Worm (Caenorhabditis elegans) whole organism, young adult: ENCODE data around the gene C52B11.5.

Experiments used
- B0261.1 ChIP-seq: sonication (generic microtip); optimal IDR thresholded peaks from 2 replicates; lab custom pipeline; 2016; ENCODE audit warnings: mild to moderate bottlenecking, missing genetic modification characterization, moderate library complexity, missing compliant biosample characterization
- F22D6.2 ChIP-seq: sonication (generic microtip); optimal IDR thresholded peaks from 2 replicates; lab custom pipeline; 2016; ENCODE audit warnings: mild to moderate bottlenecking, missing genetic modification characterization, missing compliant biosample characterization
- F23B12.7 ChIP-seq: sonication (generic microtip); optimal IDR thresholded peaks from 2 replicates; lab custom pipeline; 2017; ENCODE audit warnings: missing genetic modification characterization, mild to moderate bottlenecking, missing compliant biosample characterization, antibody characterized with exemption, moderate library complexity; ENCODE audit not compliant: insufficient read depth
- F37B4.10 ChIP-seq: fragments of 200-800 bp; sonication (Bioruptor generic); IDR thresholded peaks from 2 replicates; pipeline ENCODE4 v1.3.6; 2022; ENCODE audit warnings: missing genetic modification characterization, missing compliant biosample characterization
- F49E8.2 ChIP-seq: sonication (generic microtip); optimal IDR thresholded peaks from 3 replicates; lab custom pipeline; 2017; ENCODE audit warnings: missing genetic modification characterization, mild to moderate bottlenecking, missing compliant biosample characterization, antibody characterized with exemption, moderate library complexity; ENCODE audit not compliant: insufficient read depth
- F55B11.4 ChIP-seq: sonication (generic microtip); optimal IDR thresholded peaks from 2 replicates; lab custom pipeline; 2016; ENCODE audit warnings: missing compliant biosample characterization, missing genetic modification characterization, borderline replicate concordance; ENCODE audit not compliant: insufficient read depth
- K11D2.4 ChIP-seq: fragments of 200-800 bp; sonication (Bioruptor generic); IDR thresholded peaks from 2 replicates; pipeline ENCODE4 v1.3.6; 2022; ENCODE audit warnings: missing genetic modification reagents, missing genetic modification characterization, missing compliant biosample characterization
- T07F8.4 ChIP-seq: sonication (generic microtip); optimal IDR thresholded peaks from 2 replicates; lab custom pipeline; 2016; ENCODE audit warnings: mild to moderate bottlenecking, missing genetic modification characterization, moderate library complexity, missing compliant biosample characterization
- Y56A3A.18 ChIP-seq: fragments of 200-800 bp; sonication (Bioruptor generic); IDR thresholded peaks from 2 replicates; pipeline ENCODE4 v1.3.6; 2022; ENCODE audit warnings: missing genetic modification reagents, missing genetic modification characterization, missing compliant biosample characterization
- atf-7 ChIP-seq: sonication (generic microtip); optimal IDR thresholded peaks from 2 replicates; lab custom pipeline; 2017; ENCODE audit warnings: mild to moderate bottlenecking, missing genetic modification characterization, missing compliant biosample characterization
- attf-3 ChIP-seq: fragments of 200-800 bp; sonication (Bioruptor generic); conservative IDR thresholded peaks from 2 replicates; pipeline ENCODE4 v1.3.6; 2022; ENCODE audit warnings: missing genetic modification reagents, missing genetic modification characterization, missing compliant biosample characterization
- attf-6 ChIP-seq: fragments of 200-800 bp; sonication (Bioruptor generic); IDR thresholded peaks from 2 replicates; pipeline ENCODE4 v1.3.6; 2022; ENCODE audit warnings: missing genetic modification reagents, missing genetic modification characterization, missing compliant biosample characterization
- cebp-1 ChIP-seq, 2 experiments: fragments of 200-800 bp in 1 of 2; sonication (Bioruptor generic) in 1 of 2; sonication (generic microtip) in 1 of 2; IDR thresholded peaks in 1 of 2; optimal IDR thresholded peaks in 1 of 2; 2 replicates each; pipeline versions ENCODE4 v1.3.6 to Lab custom; 2017 to 2022; ENCODE audit warnings: missing compliant biosample characterization in 2 of 2, missing genetic modification characterization in 2 of 2, mild to moderate bottlenecking in 1 of 2, missing genetic modification reagents in 1 of 2, moderate library complexity in 1 of 2
- ceh-40 ChIP-seq: fragments of 200-800 bp; sonication (Bioruptor generic); IDR thresholded peaks from 2 replicates; pipeline ENCODE4 v1.3.6; 2022; ENCODE audit warnings: missing genetic modification characterization, missing compliant biosample characterization
- ceh-58 ChIP-seq: fragments of 200-800 bp; sonication (Bioruptor generic); IDR thresholded peaks from 2 replicates; pipeline ENCODE4 v1.3.6; 2022; ENCODE audit warnings: missing genetic modification characterization, missing compliant biosample characterization
- ceh-91 ChIP-seq: fragments of 200-800 bp; sonication (Bioruptor generic); IDR thresholded peaks from 2 replicates; pipeline ENCODE4 v1.3.6; 2022; ENCODE audit warnings: missing genetic modification reagents, missing genetic modification characterization, missing compliant biosample characterization
- dox-1 ChIP-seq: fragments of 200-800 bp; sonication (Bioruptor generic); IDR thresholded peaks from 2 replicates; pipeline ENCODE4 v1.3.6; 2022; ENCODE audit warnings: missing genetic modification reagents, missing genetic modification characterization, missing compliant biosample characterization
- ets-4 ChIP-seq: fragments of 200-800 bp; sonication (Bioruptor generic); optimal IDR thresholded peaks from 2 replicates; lab custom pipeline; 2018; ENCODE audit warnings: mild to moderate bottlenecking, missing genetic modification characterization, missing compliant biosample characterization
- gei-17 ChIP-seq: fragments of 200-800 bp; sonication (Bioruptor generic); optimal IDR thresholded peaks from 2 replicates; lab custom pipeline; 2018; ENCODE audit warnings: mild to moderate bottlenecking, missing genetic modification characterization, missing compliant biosample characterization
- him-1 ChIP-seq: sonication (generic microtip); optimal IDR thresholded peaks from 2 replicates; lab custom pipeline; 2016; ENCODE audit warnings: missing genotype, missing genetic modification reagents, missing genetic modification characterization, missing compliant biosample characterization
- hmg-20 ChIP-seq: fragments of 200-800 bp; sonication (Bioruptor generic); IDR thresholded peaks from 2 replicates; pipeline ENCODE4 v1.3.6; 2022; ENCODE audit warnings: missing genetic modification reagents, missing genetic modification characterization, missing compliant biosample characterization
- let-526 ChIP-seq: fragments of 200-800 bp; sonication (Bioruptor generic); IDR thresholded peaks from 2 replicates; pipeline ENCODE4 v1.3.6; 2022; ENCODE audit warnings: missing genetic modification reagents, missing genetic modification characterization, missing compliant biosample characterization
- let-607 ChIP-seq, 2 experiments: fragments of 200-800 bp in 1 of 2; sonication (Bioruptor generic) in 1 of 2; sonication (generic microtip) in 1 of 2; optimal IDR thresholded peaks; 2 replicates each; lab custom pipeline; 2016 to 2018; ENCODE audit warnings: mild to moderate bottlenecking in 2 of 2, missing compliant biosample characterization in 2 of 2, missing genetic modification characterization in 2 of 2, moderate library complexity in 2 of 2, missing genotype in 1 of 2
- lin-40 ChIP-seq: sonication (generic microtip); optimal IDR thresholded peaks from 2 replicates; lab custom pipeline; 2016; ENCODE audit warnings: missing genetic modification characterization, mild to moderate bottlenecking, missing compliant biosample characterization, missing genotype, missing genetic modification reagents
- lir-1 ChIP-seq: fragments of 200-800 bp; sonication (Bioruptor generic); conservative IDR thresholded peaks from 2 replicates; pipeline ENCODE4 v1.3.6; 2022; ENCODE audit warnings: missing genetic modification reagents, missing genetic modification characterization, missing compliant biosample characterization
- madf-3 ChIP-seq: fragments of 200-800 bp; sonication (Bioruptor generic); IDR thresholded peaks from 2 replicates; pipeline ENCODE4 v1.3.6; 2022; ENCODE audit warnings: missing genetic modification reagents, missing genetic modification characterization, missing compliant biosample characterization
- mcd-1 ChIP-seq: fragments of 200-800 bp; sonication (Bioruptor generic); IDR thresholded peaks from 2 replicates; pipeline ENCODE4 v1.3.6; 2022; ENCODE audit warnings: missing genetic modification reagents, missing genetic modification characterization, missing compliant biosample characterization
- nfyb-1 ChIP-seq: fragments of 200-800 bp; sonication (Bioruptor generic); IDR thresholded peaks from 2 replicates; pipeline ENCODE4 v1.3.6; 2022; ENCODE audit warnings: missing genetic modification reagents, missing genetic modification characterization, missing compliant biosample characterization
- nhr-27 ChIP-seq: fragments of 200-800 bp; sonication (Bioruptor generic); optimal IDR thresholded peaks from 2 replicates; lab custom pipeline; 2018; ENCODE audit warnings: mild to moderate bottlenecking, missing genetic modification characterization, moderate library complexity, missing compliant biosample characterization
- nhr-80 ChIP-seq: sonication (generic microtip); optimal IDR thresholded peaks from 2 replicates; lab custom pipeline; 2016; ENCODE audit warnings: missing genetic modification characterization, missing compliant biosample characterization
- nhr-90 ChIP-seq: sonication (generic microtip); optimal IDR thresholded peaks from 2 replicates; lab custom pipeline; 2016; ENCODE audit warnings: missing genotype, mild to moderate bottlenecking, missing genetic modification characterization, missing compliant biosample characterization
- pbrm-1 ChIP-seq: fragments of 200-800 bp; sonication (Bioruptor generic); IDR thresholded peaks from 2 replicates; pipeline ENCODE4 v1.3.6; 2022; ENCODE audit warnings: missing genetic modification reagents, missing genetic modification characterization, missing compliant biosample characterization
- pha-4 ChIP-seq: fragments of 150-350 bp; sonication (generic microtip); optimal IDR thresholded peaks from 2 replicates; lab custom pipeline; 2014; ENCODE audit warnings: missing biosample characterization, missing genetic modification reagents, missing genetic modification characterization
- sea-2 ChIP-seq: fragments of 200-800 bp; sonication (Bioruptor generic); IDR thresholded peaks from 2 replicates; pipeline ENCODE4 v1.3.6; 2022; ENCODE audit warnings: missing genetic modification characterization, missing compliant biosample characterization
- snpc-4 ChIP-seq, 5 experiments: fragments of 150-350 bp in 1 of 5; sonication (generic microtip) in 4 of 5; optimal IDR thresholded peaks; 2 replicates each; lab custom pipeline; 2014 to 2018; ENCODE audit warnings: missing genetic modification characterization in 5 of 5, missing biosample characterization in 3 of 5, antibody characterized with exemption in 2 of 5, mild to moderate bottlenecking in 2 of 5, missing compliant biosample characterization in 2 of 5, missing genotype in 2 of 5, moderate library complexity in 2 of 5, missing genetic modification reagents in 1 of 5
- tbp1 ChIP-seq: fragments of 200-800 bp; sonication (Bioruptor generic); optimal IDR thresholded peaks from 2 replicates; lab custom pipeline; 2018; ENCODE audit warnings: mild to moderate bottlenecking, missing genetic modification characterization, missing compliant biosample characterization
- tlf-1 ChIP-seq: fragments of 200-800 bp; sonication (Bioruptor generic); optimal IDR thresholded peaks from 2 replicates; lab custom pipeline; 2018; ENCODE audit warnings: mild to moderate bottlenecking, missing genetic modification characterization, missing compliant biosample characterization
- unc-62 ChIP-seq: fragments of 150-350 bp; optimal IDR thresholded peaks from 2 replicates; lab custom pipeline; 2014; ENCODE audit warnings: missing biosample characterization, missing genetic modification reagents, missing genetic modification characterization
- ztf-22 ChIP-seq: fragments of 200-800 bp; sonication (Bioruptor generic); optimal IDR thresholded peaks from 2 replicates; lab custom pipeline; 2018; ENCODE audit warnings: mild to moderate bottlenecking, missing genetic modification characterization, moderate library complexity, missing compliant biosample characterization
- ztf-28 ChIP-seq: fragments of 200-800 bp; sonication (Bioruptor generic); IDR thresholded peaks from 2 replicates; pipeline ENCODE4 v1.3.6; 2022; ENCODE audit warnings: missing genetic modification reagents, missing genetic modification characterization, missing compliant biosample characterization

Gene C52B11.5

ce11 chrX:1272539-1272938 is at the start of gene C52B11.5:
C52B11.5 (plus strand) TSS chrX:1272788.
- TF ChIP-seq ceh-58 (GFP tag; lab: Robert Waterston, UW) (no peak), nfyb-1 (GFP tag; lab: Robert Waterston, UW) (0 out of 2 replicates have a peak, but pooled peaks have one; percentile 36), atf-7 (peak; percentile 82), T07F8.4 (tag; lab: Kevin White, UChicago) (no peak), nhr-27 (tag; lab: Kevin White, UChicago) (no peak), tbp1 (GFP tag; lab: Kevin White, UChicago) (peak; percentile 44), F37B4.10 (GFP tag; lab: Robert Waterston, UW) (no peak), madf-3 (GFP tag; lab: Robert Waterston, UW) (no peak), ceh-91 (GFP tag; lab: Robert Waterston, UW) (no peak), F49E8.2 (tag; lab: Kevin White, UChicago) (no peak), F22D6.2 (no peak), cebp-1 (GFP tag; IDR thresholded peaks at IDR 0.05; lab: Robert Waterston, UW) (peak; percentile 78; the same call in 1 of the 2 replicates), cebp-1 (tag; optimal IDR thresholded peaks at IDR 0.05; lab: Kevin White, UChicago) (peak; percentile 92), him-1 (tag; lab: Kevin White, UChicago) (no peak), nhr-90 (tag; lab: Kevin White, UChicago) (peak; percentile 70), sea-2 (GFP tag; lab: Robert Waterston, UW) (no peak), unc-62 (GFP tag; lab: Kevin White, UChicago) (peak; percentile 79), pha-4 (tag; lab: Kevin White, UChicago) (peak; percentile 70), K11D2.4 (0 out of 2 replicates have a peak, but pooled peaks have one; percentile 13), ztf-22 (GFP tag; lab: Kevin White, UChicago) (peak; percentile 59), F55B11.4 (no peak), lir-1 (GFP tag; lab: Robert Waterston, UW) (0 out of 2 replicates have a peak, but pooled peaks have one; percentile 28), mcd-1 (GFP tag; lab: Robert Waterston, UW) (no peak), hmg-20 (no peak), nhr-80 (peak; percentile 98), dox-1 (GFP tag; lab: Robert Waterston, UW) (peak; percentile 70; the same call in 1 of the 2 replicates), tlf-1 (GFP tag; lab: Kevin White, UChicago) (peak; percentile 41), ztf-28 (GFP tag; lab: Robert Waterston, UW) (no peak), let-526 (GFP tag; lab: Robert Waterston, UW) (no peak), pbrm-1 (GFP tag; lab: Robert Waterston, UW) (no peak), let-607 (tag; optimal IDR thresholded peaks at IDR 0.05; lab: Kevin White, UChicago) (peak; percentile 61 to 77), snpc-4 (GFP tag; optimal IDR thresholded peaks at IDR 0.05; lab: Kevin White, UChicago) (no peak), snpc-4 (tag; optimal IDR thresholded peaks at IDR 0.05; lab: Kevin White, UChicago) (peak in 1 of 4 experiments; percentile 13), attf-3 (GFP tag; lab: Robert Waterston, UW) (no peak), lin-40 (tag; lab: Kevin White, UChicago) (peak; percentile 9), B0261.1 (tag; lab: Kevin White, UChicago) (no peak), ets-4 (peak; percentile 72), ceh-40 (GFP tag; lab: Robert Waterston, UW) (no peak), Y56A3A.18 (GFP tag; lab: Robert Waterston, UW) (peak; percentile 76; the same call in 1 of the 2 replicates), F23B12.7 (tag; lab: Kevin White, UChicago) (peak; percentile 19), attf-6 (no peak), gei-17 (GFP tag; lab: Kevin White, UChicago) (no peak)
- TF ChIP-seq, all 124 proteins: peak for 19
